Worm (Caenorhabditis elegans): Measurements from ENCODE around the gene T05C12.8.

- TF ChIP-seq flt-1 (GFP tag; IDR thresholded peaks at IDR 0.05) (no peak), ztf-23 (GFP tag; IDR thresholded peaks at IDR 0.05) (no peak), cog-1 (tag; optimal IDR thresholded peaks at IDR 0.05) (no peak), ztf-29 (GFP tag; IDR thresholded peaks at IDR 0.05) (no peak), med-1 (GFP tag; optimal IDR thresholded peaks at IDR 0.05; ENCODE audit: insufficient read depth) (no peak), klf-2 (GFP tag; conservative IDR thresholded peaks at IDR 0.05) (no peak), T22C8.4 (GFP tag; IDR thresholded peaks at IDR 0.05) (no peak), ref-1 (GFP tag; conservative IDR thresholded peaks at IDR 0.05) (no peak), tab-1 (GFP tag; IDR thresholded peaks at IDR 0.05) (no peak)
Measured at ce11 chrII:8187516-8187915, 2.8 kb downstream of the T05C12.8 start.
